Fruit fly (Drosophila melanogaster) whole organism, embryonic: ENCODE data around the gene mei-218.

Experiments used
- CG10209 ChIP-seq: fragments of 200-800 bp; sonication (Bioruptor generic); optimal IDR thresholded peaks from 3 replicates; lab custom pipeline; 2017; ENCODE audit warnings: missing biosample characterization, mild to moderate bottlenecking, missing genetic modification characterization, missing genetic modification reagents
- CG1024 ChIP-seq: fragments of 200-800 bp; sonication (Bioruptor generic); IDR thresholded peaks from 2 replicates; pipeline ENCODE4 v1.3.6; 2022; ENCODE audit warnings: missing biosample characterization, missing genetic modification characterization
- CG12391 ChIP-seq: fragments of 200-800 bp; sonication (Bioruptor generic); optimal IDR thresholded peaks from 3 replicates; lab custom pipeline; 2018; ENCODE audit warnings: missing biosample characterization, mild to moderate bottlenecking, missing genetic modification characterization, moderate library complexity
- CG12659 ChIP-seq: fragments of 200-800 bp; sonication (Bioruptor generic); optimal IDR thresholded peaks from 3 replicates; lab custom pipeline; 2017; ENCODE audit warnings: mild to moderate bottlenecking, missing biosample characterization, missing genetic modification reagents, missing genetic modification characterization
- CG12769 ChIP-seq: fragments of 200-800 bp; sonication (Bioruptor generic); optimal IDR thresholded peaks from 2 replicates; lab custom pipeline; 2019; ENCODE audit warnings: missing biosample characterization, mild to moderate bottlenecking, missing genetic modification characterization, moderate library complexity
- CG15601 ChIP-seq: fragments of 200-800 bp; sonication (Bioruptor generic); optimal IDR thresholded peaks from 3 replicates; lab custom pipeline; 2019; ENCODE audit warnings: missing biosample characterization, mild to moderate bottlenecking, missing genetic modification characterization, moderate library complexity
- CG17186 ChIP-seq: fragments of 200-800 bp; sonication (Bioruptor generic); optimal IDR thresholded peaks from 3 replicates; lab custom pipeline; 2017; ENCODE audit warnings: missing biosample characterization, missing genetic modification reagents, missing genetic modification characterization
- CG17361 ChIP-seq: fragments of 200-800 bp; sonication (Bioruptor generic); IDR thresholded peaks from 3 replicates; pipeline ENCODE4 v1.3.6; 2022; ENCODE audit warnings: missing biosample characterization, missing genetic modification characterization
- CG17385 ChIP-seq: fragments of 200-800 bp; sonication (Bioruptor generic); optimal IDR thresholded peaks from 3 replicates; lab custom pipeline; 2018; ENCODE audit warnings: missing biosample characterization, mild to moderate bottlenecking, missing genetic modification characterization
- CG18599 ChIP-seq: fragments of 200-800 bp; sonication (Bioruptor generic); optimal IDR thresholded peaks from 3 replicates; lab custom pipeline; 2017; ENCODE audit warnings: missing biosample characterization, missing genetic modification characterization, mild to moderate bottlenecking, moderate library complexity, missing genetic modification reagents
- CG2678 ChIP-seq: fragments of 200-800 bp; sonication (Bioruptor generic); optimal IDR thresholded peaks from 3 replicates; lab custom pipeline; 2019; ENCODE audit warnings: missing biosample characterization, mild to moderate bottlenecking, missing genetic modification characterization, moderate library complexity
- CG2712 ChIP-seq: fragments of 200-800 bp; optimal IDR thresholded peaks from 3 replicates; lab custom pipeline; 2019; ENCODE audit warnings: missing biosample characterization, mild to moderate bottlenecking, missing genetic modification characterization, moderate library complexity
- CG31365 ChIP-seq: fragments of 200-800 bp; sonication (Bioruptor generic); optimal IDR thresholded peaks from 2 replicates; lab custom pipeline; 2018; ENCODE audit warnings: missing biosample characterization, mild to moderate bottlenecking, missing genetic modification characterization
- CG3281 ChIP-seq: fragments of 200-800 bp; sonication (Bioruptor generic); optimal IDR thresholded peaks from 3 replicates; lab custom pipeline; 2017; ENCODE audit warnings: missing biosample characterization, mild to moderate bottlenecking, missing genetic modification characterization
- CG4424 ChIP-seq: fragments of 200-800 bp; sonication (Bioruptor generic); optimal IDR thresholded peaks from 3 replicates; lab custom pipeline; 2016; ENCODE audit warnings: missing biosample characterization, missing genetic modification characterization
- CG6689 ChIP-seq: fragments of 200-800 bp; sonication (Bioruptor generic); IDR thresholded peaks from 2 replicates; pipeline ENCODE4 v1.3.6; 2022; ENCODE audit warnings: missing biosample characterization, missing genetic modification characterization
- CG7839 ChIP-seq: fragments of 200-800 bp; sonication (Bioruptor generic); optimal IDR thresholded peaks from 3 replicates; lab custom pipeline; 2018; ENCODE audit warnings: missing biosample characterization, mild to moderate bottlenecking, missing genetic modification characterization, moderate library complexity
- CG8388 ChIP-seq: fragments of 200-800 bp; sonication (Bioruptor generic); optimal IDR thresholded peaks from 2 replicates; lab custom pipeline; 2019; ENCODE audit warnings: missing biosample characterization, mild to moderate bottlenecking, missing genetic modification characterization, moderate library complexity
- D19A ChIP-seq: fragments of 200-800 bp; optimal IDR thresholded peaks from 3 replicates; lab custom pipeline; 2019; ENCODE audit warnings: missing biosample characterization, mild to moderate bottlenecking, missing genetic modification characterization, moderate library complexity
- D19B ChIP-seq: fragments of 200-800 bp; sonication (Bioruptor generic); optimal IDR thresholded peaks from 2 replicates; lab custom pipeline; 2017; ENCODE audit warnings: missing biosample characterization, mild to moderate bottlenecking, missing genetic modification characterization
- Dad ChIP-seq: fragments of 200-800 bp; sonication (Bioruptor generic); optimal IDR thresholded peaks from 3 replicates; lab custom pipeline; 2016; ENCODE audit warnings: missing biosample characterization, missing genetic modification characterization
- Meics ChIP-seq: fragments of 200-800 bp; sonication (Bioruptor generic); optimal IDR thresholded peaks from 2 replicates; lab custom pipeline; 2017; ENCODE audit warnings: missing biosample characterization, mild to moderate bottlenecking, missing genetic modification characterization
- Myb ChIP-seq: fragments of 200-800 bp; sonication (Bioruptor generic); optimal IDR thresholded peaks from 2 replicates; lab custom pipeline; 2016; ENCODE audit warnings: missing biosample characterization, missing genetic modification characterization
- Sox100B ChIP-seq: fragments of 200-800 bp; sonication (Bioruptor generic); optimal IDR thresholded peaks from 3 replicates; lab custom pipeline; 2018; ENCODE audit warnings: missing biosample characterization, mild to moderate bottlenecking, missing genetic modification characterization
- Ssrp ChIP-seq: fragments of 200-800 bp; sonication (Bioruptor generic); optimal IDR thresholded peaks from 2 replicates; lab custom pipeline; 2018; ENCODE audit warnings: missing biosample characterization, mild to moderate bottlenecking, missing genetic modification characterization, moderate library complexity
- bsh ChIP-seq, 2 experiments: fragments of 200-800 bp; sonication (Bioruptor generic); optimal IDR thresholded peaks; 2 replicates each; lab custom pipeline; 2017 to 2018; ENCODE audit warnings: mild to moderate bottlenecking in 2 of 2, missing biosample characterization in 2 of 2, missing genetic modification characterization in 2 of 2, moderate library complexity in 1 of 2
- cato ChIP-seq: fragments of 200-800 bp; sonication (Bioruptor generic); optimal IDR thresholded peaks from 2 replicates; lab custom pipeline; 2016; ENCODE audit warnings: missing biosample characterization, missing genetic modification characterization, borderline replicate concordance
- caup ChIP-seq: fragments of 200-800 bp; sonication (Bioruptor generic); optimal IDR thresholded peaks from 3 replicates; lab custom pipeline; 2017; ENCODE audit warnings: missing biosample characterization, mild to moderate bottlenecking, missing genetic modification characterization, moderate library complexity; ENCODE audit not compliant: severe bottlenecking
- cg ChIP-seq: fragments of 200-800 bp; sonication (Bioruptor generic); optimal IDR thresholded peaks from 3 replicates; lab custom pipeline; 2019; ENCODE audit warnings: missing biosample characterization, mild to moderate bottlenecking, missing genetic modification characterization, moderate library complexity
- croc ChIP-seq: fragments of 200-800 bp; sonication (Bioruptor generic); conservative IDR thresholded peaks from 3 replicates; pipeline ENCODE4 v1.3.6; 2022; ENCODE audit warnings: missing biosample characterization, missing genetic modification characterization
- gcm ChIP-seq: fragments of 200-800 bp; sonication (Bioruptor generic); optimal IDR thresholded peaks from 2 replicates; lab custom pipeline; 2019; ENCODE audit warnings: missing biosample characterization, mild to moderate bottlenecking, missing genetic modification characterization, moderate library complexity
- gem ChIP-seq: fragments of 200-800 bp; sonication (Bioruptor generic); optimal IDR thresholded peaks from 2 replicates; lab custom pipeline; 2019; ENCODE audit warnings: missing biosample characterization, mild to moderate bottlenecking, missing genetic modification characterization, moderate library complexity
- grau ChIP-seq: fragments of 200-800 bp; optimal IDR thresholded peaks from 3 replicates; lab custom pipeline; 2019; ENCODE audit warnings: missing biosample characterization, mild to moderate bottlenecking, missing genetic modification characterization, moderate library complexity
- gt ChIP-seq: fragments of 200-800 bp; sonication (Bioruptor generic); IDR thresholded peaks from 2 replicates; pipeline ENCODE4 v1.3.6; 2022; ENCODE audit warnings: missing biosample characterization, missing genetic modification characterization
- klu ChIP-seq: fragments of 200-800 bp; sonication (Bioruptor generic); IDR thresholded peaks from 2 replicates; pipeline ENCODE4 v1.3.6; 2022; ENCODE audit warnings: missing biosample characterization, missing genetic modification characterization
- lab ChIP-seq: fragments of 200-800 bp; sonication (Bioruptor generic); optimal IDR thresholded peaks from 3 replicates; lab custom pipeline; 2017; ENCODE audit warnings: missing biosample characterization, missing genetic modification characterization, mild to moderate bottlenecking, moderate library complexity, missing genetic modification reagents
- lmd ChIP-seq: fragments of 200-800 bp; sonication (Bioruptor generic); IDR thresholded peaks from 2 replicates; pipeline ENCODE4 v1.3.6; 2022; ENCODE audit warnings: missing biosample characterization, missing genetic modification characterization
- maf-S ChIP-seq: fragments of 200-800 bp; sonication (Bioruptor generic); optimal IDR thresholded peaks from 2 replicates; lab custom pipeline; 2016; ENCODE audit warnings: missing biosample characterization, missing genetic modification characterization
- nmo ChIP-seq: fragments of 200-800 bp; sonication (Bioruptor generic); optimal IDR thresholded peaks from 2 replicates; lab custom pipeline; 2018; ENCODE audit warnings: missing biosample characterization, mild to moderate bottlenecking, missing genetic modification characterization, moderate library complexity
- onecut ChIP-seq: fragments of 200-800 bp; sonication (Bioruptor generic); IDR thresholded peaks from 2 replicates; pipeline ENCODE4 v1.3.6; 2022; ENCODE audit warnings: missing biosample characterization, missing genetic modification characterization
- pb ChIP-seq: fragments of 200-800 bp; sonication (Bioruptor generic); optimal IDR thresholded peaks from 3 replicates; lab custom pipeline; 2016; ENCODE audit warnings: missing biosample characterization, missing genetic modification characterization
- phol ChIP-seq: fragments of 200-800 bp; sonication (Bioruptor generic); optimal IDR thresholded peaks from 3 replicates; lab custom pipeline; 2018; ENCODE audit warnings: missing biosample characterization, mild to moderate bottlenecking, missing genetic modification characterization, moderate library complexity
- prd ChIP-seq, 3 experiments: fragments of >200 bp in 2 of 3; fragments of 200-800 bp in 1 of 3; sonication (Bioruptor generic) in 1 of 3; optimal IDR thresholded peaks in 2 of 3; IDR thresholded peaks in 1 of 3; 2 replicates in 2 of 3; 3 replicates in 1 of 3; pipeline versions ENCODE4 v1.3.6 to Lab custom; 2017 to 2022; ENCODE audit warnings: missing biosample characterization in 1 of 3, missing genetic modification characterization in 1 of 3
- ttk ChIP-seq: fragments of 200-800 bp; sonication (Bioruptor generic); IDR thresholded peaks from 2 replicates; pipeline ENCODE4 v2.1.2; 2022; ENCODE audit warnings: missing biosample characterization, missing genetic modification characterization
- unpg ChIP-seq: fragments of 200-800 bp; sonication (Bioruptor generic); optimal IDR thresholded peaks from 3 replicates; lab custom pipeline; 2018; ENCODE audit warnings: missing biosample characterization, mild to moderate bottlenecking, missing genetic modification characterization, moderate library complexity
- vvl ChIP-seq: fragments of 200-800 bp; sonication (Bioruptor generic); IDR thresholded peaks from 2 replicates; pipeline ENCODE4 v1.3.6; 2022; ENCODE audit warnings: missing biosample characterization, missing genetic modification characterization

The mei-218 gene

DNA sequence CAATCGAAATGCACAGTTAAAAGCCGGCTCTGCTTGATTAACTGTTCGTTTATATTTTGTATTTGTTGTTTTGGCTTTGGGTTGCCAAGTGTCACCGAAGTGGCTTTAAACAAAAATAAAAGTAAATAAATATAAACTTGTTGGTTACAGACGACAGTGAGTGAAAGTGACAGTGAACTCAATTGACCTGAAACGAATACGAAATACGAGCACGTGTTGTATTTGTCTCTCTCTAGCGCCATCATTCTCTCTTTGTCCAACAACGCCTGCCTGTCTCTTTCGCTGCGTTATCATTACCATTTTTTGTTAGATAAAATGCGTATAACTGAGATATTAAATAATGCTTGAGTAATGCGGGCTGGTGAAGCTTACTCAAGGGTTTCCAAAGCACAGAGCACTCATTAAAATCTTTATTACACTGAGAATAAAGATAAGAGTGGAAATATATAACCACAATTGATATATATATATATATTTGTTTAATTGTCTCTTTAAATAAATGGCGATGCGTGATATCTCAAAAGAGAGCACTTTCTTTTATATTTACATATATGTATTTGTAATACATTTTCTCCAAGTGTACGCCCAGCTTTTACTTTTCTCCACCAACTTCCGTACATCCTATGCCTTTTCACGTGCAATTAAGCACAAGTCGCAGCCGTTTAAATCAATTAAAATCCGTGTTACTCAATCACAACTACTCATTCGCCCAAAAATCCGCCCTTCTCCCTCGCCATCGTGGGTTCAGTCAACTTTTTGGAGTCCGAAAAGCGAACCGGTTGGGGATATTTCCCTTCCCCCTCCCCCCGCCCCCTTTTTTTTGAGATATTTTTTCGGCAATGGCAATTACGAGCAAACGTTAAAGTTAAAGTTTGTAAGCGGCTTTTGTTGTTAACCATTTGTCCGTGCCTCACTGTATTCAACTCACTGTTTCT is 38.7 kb upstream of the mei-218 start (continued):
- TF ChIP-seq CG2678 (tag; lab: Kevin White, UChicago) (peak; percentile 57), Dad (GFP tag; lab: Kevin White, UChicago) (no peak), Sox100B (peak; percentile 34), caup (peak; percentile 1), grau (tag; lab: Kevin White, UChicago) (peak; percentile 38), CG3281 (GFP tag; lab: Kevin White, UChicago) (peak; percentile 12), klu (GFP tag; lab: Robert Waterston, UW) (no peak), lab (peak; percentile 55), CG2712 (tag; lab: Kevin White, UChicago) (peak; percentile 57), CG17361 (GFP tag; lab: Robert Waterston, UW) (peak; percentile 61; the same call in 2 of the 3 replicates), CG7839 (tag; lab: Kevin White, UChicago) (peak; percentile 34), Meics (peak; percentile 25), ttk (0 out of 2 replicates have a peak, but pooled peaks have one; percentile 28), prd (optimal IDR thresholded peaks at IDR 0.05; lab: Kevin White, UChicago) (no peak), prd (GFP tag; IDR thresholded peaks at IDR 0.05; lab: Robert Waterston, UW) (peak; percentile 21; the same call in 1 of the 3 replicates), CG12659 (peak; percentile 0), nmo (GFP tag; lab: Kevin White, UChicago) (peak; percentile 34), maf-S (GFP tag; lab: Kevin White, UChicago) (no peak), CG31365 (no peak), croc (GFP tag; lab: Robert Waterston, UW) (peak; percentile 24; the same call in 1 of the 3 replicates), CG1024 (peak; percentile 43; the same call in 1 of the 2 replicates), D19A (tag; lab: Kevin White, UChicago) (peak; percentile 48), gcm (peak; percentile 43), bsh (GFP tag; optimal IDR thresholded peaks at IDR 0.05; lab: Kevin White, UChicago) (peak in 1 of 2 experiments; percentile 44), Myb (no peak), CG10209 (GFP tag; lab: Kevin White, UChicago) (peak; percentile 8), CG12769 (tag; lab: Kevin White, UChicago) (peak; percentile 4), CG17186 (GFP tag; lab: Kevin White, UChicago) (no peak), CG17385 (GFP tag; lab: Kevin White, UChicago) (peak; percentile 3), gem (peak; percentile 59), CG18599 (peak; percentile 22), CG12391 (tag; lab: Kevin White, UChicago) (peak; percentile 23), lmd (GFP tag; lab: Robert Waterston, UW) (peak; percentile 24; the same call in 1 of the 2 replicates), CG6689 (no peak), gt (GFP tag; lab: Robert Waterston, UW) (no peak), pb (no peak), cato (GFP tag; lab: Kevin White, UChicago) (no peak), onecut (GFP tag; lab: Robert Waterston, UW) (no peak), cg (GFP tag; lab: Kevin White, UChicago) (no peak), D19B (GFP tag; lab: Kevin White, UChicago) (no peak), phol (tag; lab: Kevin White, UChicago) (peak; percentile 39), vvl (GFP tag; lab: Robert Waterston, UW) (peak; percentile 63), CG15601 (tag; lab: Kevin White, UChicago) (peak; percentile 4), CG4424 (GFP tag; lab: Kevin White, UChicago) (peak; percentile 42), unpg (GFP tag; lab: Kevin White, UChicago) (peak; percentile 19), Ssrp (tag; lab: Kevin White, UChicago) (peak; percentile 39), CG8388 (GFP tag; lab: Kevin White, UChicago) (peak; percentile 22)
